Fruit fly (Drosophila melanogaster) whole organism, embryonic: ENCODE measurements around the gene Pino.

ENCODE experiments used
- CG11696 ChIP-seq: fragments of 200-800 bp; sonication (Bioruptor generic); IDR thresholded peaks from 2 replicates; pipeline ENCODE4 v1.3.6; 2022; ENCODE audit warnings: missing biosample characterization, missing genetic modification characterization
- CG14050 ChIP-seq: fragments of 200-800 bp; sonication (Bioruptor generic); IDR thresholded peaks from 3 replicates; pipeline ENCODE4 v1.3.6; 2022; ENCODE audit warnings: missing biosample characterization, missing genetic modification characterization
- CG15073 ChIP-seq: fragments of 200-800 bp; sonication (Bioruptor generic); optimal IDR thresholded peaks from 2 replicates; lab custom pipeline; 2016; ENCODE audit warnings: missing biosample characterization, missing genetic modification characterization
- CG4360 ChIP-seq: fragments of 200-800 bp; sonication (Bioruptor generic); IDR thresholded peaks from 2 replicates; pipeline ENCODE4 v1.3.6; 2022; ENCODE audit warnings: missing biosample characterization, missing genetic modification characterization
- CG9727 ChIP-seq: fragments of 200-800 bp; sonication (Bioruptor generic); optimal IDR thresholded peaks from 3 replicates; lab custom pipeline; 2017; ENCODE audit warnings: missing biosample characterization, mild to moderate bottlenecking, missing genetic modification characterization
- Sry-β ChIP-seq: fragments of 200-800 bp; sonication (Bioruptor generic); optimal IDR thresholded peaks from 2 replicates; lab custom pipeline; 2018; ENCODE audit warnings: missing biosample characterization, mild to moderate bottlenecking, missing genetic modification characterization, moderate library complexity
- crp ChIP-seq, 2 experiments: fragments of 200-800 bp; sonication (Bioruptor generic); optimal IDR thresholded peaks; 2 replicates in 1 of 2; 3 replicates in 1 of 2; lab custom pipeline; 2017; ENCODE audit warnings: missing biosample characterization in 2 of 2, missing genetic modification characterization in 2 of 2, mild to moderate bottlenecking in 1 of 2, moderate library complexity in 1 of 2
- gsb ChIP-seq: fragments of 200-800 bp; sonication (Bioruptor generic); IDR thresholded peaks from 2 replicates; pipeline ENCODE4 v1.3.6; 2022; ENCODE audit warnings: missing biosample characterization, missing genetic modification characterization
- pan ChIP-seq, 4 experiments: fragments of >200 bp in 3 of 4; fragments of 200-800 bp in 1 of 4; sonication (Bioruptor generic) in 1 of 4; optimal IDR thresholded peaks in 3 of 4; IDR thresholded peaks in 1 of 4; 2 replicates each; pipeline versions ENCODE4 v1.3.6 to Lab custom; 2017 to 2022; ENCODE audit warnings: missing biosample characterization in 2 of 4, missing genetic modification characterization in 2 of 4, mixed read lengths in 1 of 4
- schlank ChIP-seq: fragments of 200-800 bp; sonication (Bioruptor generic); optimal IDR thresholded peaks from 2 replicates; lab custom pipeline; 2018; ENCODE audit warnings: missing biosample characterization, mild to moderate bottlenecking, missing genetic modification characterization
- usp ChIP-seq: fragments of >200 bp; optimal IDR thresholded peaks from 2 replicates; lab custom pipeline; 2017; ENCODE audit warnings: missing biosample characterization, missing genetic modification characterization

- no peak for TF ChIP-seq CG9727 (GFP tag; lab: Kevin White, UChicago)
- TF ChIP-seq CG11696 = no peak
- TF ChIP-seq pan (optimal IDR thresholded peaks at IDR 0.05; lab: Kevin White, UChicago) = no peak
- TF ChIP-seq pan (GFP tag; optimal IDR thresholded peaks at IDR 0.05 in 1 of 2, IDR thresholded peaks at IDR 0.05 in 1 of 2) = no peak
- TF ChIP-seq CG15073 (GFP tag; lab: Kevin White, UChicago) = no peak
- TF ChIP-seq schlank = no peak
- TF ChIP-seq Sry-β (GFP tag; lab: Kevin White, UChicago) = no peak
- TF ChIP-seq usp (GFP tag; lab: Kevin White, UChicago) = no peak
- TF ChIP-seq CG14050 (GFP tag; lab: Robert Waterston, UW) = no peak
- TF ChIP-seq crp (GFP tag; optimal IDR thresholded peaks at IDR 0.05; lab: Kevin White, UChicago) = no peak
- no peak for TF ChIP-seq CG4360 (GFP tag; lab: Robert Waterston, UW)
- TF ChIP-seq gsb (GFP tag; lab: Robert Waterston, UW) = no peak
Measured at dm6 chr2L:1120206-1120902, 8.4 kb downstream of the Pino start.
